Fruit fly (Drosophila melanogaster): ENCODE data around the gene CG14088.

Gene CG14088

DNA sequence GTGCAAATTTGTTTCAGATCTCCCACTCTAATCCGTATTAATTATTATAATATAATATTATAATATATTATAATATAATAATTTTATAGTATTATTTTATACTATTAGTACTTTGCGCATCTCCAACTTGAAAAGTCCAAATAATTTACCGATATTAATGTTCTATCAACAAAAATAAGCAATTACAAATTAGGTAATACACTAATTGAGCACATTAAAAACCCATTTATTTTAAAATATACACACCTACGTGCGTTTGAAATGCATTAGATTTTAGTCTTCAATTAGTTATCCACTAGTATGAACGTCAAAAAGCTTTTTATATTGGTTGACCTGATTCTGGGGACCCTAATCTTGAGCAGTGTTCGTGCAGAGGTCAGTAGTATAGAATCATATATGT is 34.4 kb downstream of the CG14088 start, which contains the start of gene CG33647:
CG33647 (plus strand) TSS at position 301 of the 400 bp plus-strand sequence.
- TF ChIP-seq CG12605 (GFP tag; IDR thresholded peaks at IDR 0.05) (no peak), CG34367 (tag; optimal IDR thresholded peaks at IDR 0.05) (no peak), Pif1A (GFP tag; optimal IDR thresholded peaks at IDR 0.05) (no peak), CG15710 (tag; optimal IDR thresholded peaks at IDR 0.05) (no peak), Snoo (tag; optimal IDR thresholded peaks at IDR 0.05) (no peak), CG13204 (GFP tag; optimal IDR thresholded peaks at IDR 0.05) (no peak), Ets98B (GFP tag; IDR thresholded peaks at IDR 0.05) (no peak), Pif1B (GFP tag; optimal IDR thresholded peaks at IDR 0.05) (no peak), EcR (GFP tag; optimal IDR thresholded peaks at IDR 0.05) (no peak), CG8159 (tag; optimal IDR thresholded peaks at IDR 0.05) (no peak), CG8301 (tag; optimal IDR thresholded peaks at IDR 0.05) (no peak), rn (GFP tag; IDR thresholded peaks at IDR 0.05) (no peak), CG10348 (GFP tag; IDR thresholded peaks at IDR 0.05) (no peak), gl (tag; optimal IDR thresholded peaks at IDR 0.05) (no peak), CG4496 (GFP tag; IDR thresholded peaks at IDR 0.05) (no peak), CG9948 (tag; optimal IDR thresholded peaks at IDR 0.05) (no peak), CG17806 (tag; optimal IDR thresholded peaks at IDR 0.05) (no peak), CG32121 (GFP tag; IDR thresholded peaks at IDR 0.05) (no peak), D1 (tag; optimal IDR thresholded peaks at IDR 0.05) (no peak)

DNA sequence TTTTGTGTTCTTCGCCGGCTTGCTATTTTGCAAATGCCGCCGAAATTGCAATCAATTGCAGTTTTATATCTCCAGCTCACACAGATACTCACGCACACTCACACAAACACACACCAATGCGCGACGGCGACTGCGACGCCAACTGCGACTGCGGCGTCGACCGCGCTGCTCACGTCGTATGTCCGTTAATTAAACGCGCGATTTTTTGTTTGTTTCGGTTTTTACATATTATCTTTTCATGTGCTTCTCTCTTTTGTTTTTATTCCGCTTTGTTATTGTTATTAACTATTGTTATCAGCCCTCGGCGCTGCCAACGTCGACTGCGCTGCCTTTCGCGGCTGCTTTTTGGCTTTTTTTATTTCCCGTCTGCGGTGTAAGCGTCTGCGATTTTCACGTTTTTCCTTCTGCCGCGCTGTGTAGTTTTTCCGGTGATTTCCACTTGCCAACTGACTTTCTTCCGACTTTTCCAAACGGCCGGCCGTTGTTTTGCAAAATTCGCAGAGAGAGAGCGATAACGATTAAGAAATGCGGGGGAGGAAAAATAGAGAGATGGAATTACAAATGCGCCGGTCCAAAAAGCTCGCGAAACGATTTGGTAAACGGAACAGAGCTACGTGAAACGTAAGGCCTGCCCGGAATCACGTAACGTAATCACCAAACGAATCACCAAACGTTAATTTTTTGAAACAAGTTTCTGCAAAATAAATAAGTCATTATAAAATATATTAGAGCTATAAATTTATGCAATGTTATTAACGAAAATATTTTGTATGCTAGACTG is 35.3 kb downstream of the CG14088 start, which contains the start of gene fz2:
fz2 (minus strand) TSS at position 452 of the 781 bp plus-strand sequence.
- TF ChIP-seq CG10348 (GFP tag; IDR thresholded peaks at IDR 0.05) (no peak), CG32121 (GFP tag; IDR thresholded peaks at IDR 0.05) (0 out of 2 replicates have a peak, but pooled peaks have one; percentile 32), CG4496 (GFP tag; IDR thresholded peaks at IDR 0.05) (peak; percentile 47; the same call in 1 of the 3 replicates), CG13204 (GFP tag; optimal IDR thresholded peaks at IDR 0.05) (no peak), CG17806 (tag; optimal IDR thresholded peaks at IDR 0.05) (no peak), gl (tag; optimal IDR thresholded peaks at IDR 0.05) (no peak), CG15710 (tag; optimal IDR thresholded peaks at IDR 0.05) (no peak)

DNA sequence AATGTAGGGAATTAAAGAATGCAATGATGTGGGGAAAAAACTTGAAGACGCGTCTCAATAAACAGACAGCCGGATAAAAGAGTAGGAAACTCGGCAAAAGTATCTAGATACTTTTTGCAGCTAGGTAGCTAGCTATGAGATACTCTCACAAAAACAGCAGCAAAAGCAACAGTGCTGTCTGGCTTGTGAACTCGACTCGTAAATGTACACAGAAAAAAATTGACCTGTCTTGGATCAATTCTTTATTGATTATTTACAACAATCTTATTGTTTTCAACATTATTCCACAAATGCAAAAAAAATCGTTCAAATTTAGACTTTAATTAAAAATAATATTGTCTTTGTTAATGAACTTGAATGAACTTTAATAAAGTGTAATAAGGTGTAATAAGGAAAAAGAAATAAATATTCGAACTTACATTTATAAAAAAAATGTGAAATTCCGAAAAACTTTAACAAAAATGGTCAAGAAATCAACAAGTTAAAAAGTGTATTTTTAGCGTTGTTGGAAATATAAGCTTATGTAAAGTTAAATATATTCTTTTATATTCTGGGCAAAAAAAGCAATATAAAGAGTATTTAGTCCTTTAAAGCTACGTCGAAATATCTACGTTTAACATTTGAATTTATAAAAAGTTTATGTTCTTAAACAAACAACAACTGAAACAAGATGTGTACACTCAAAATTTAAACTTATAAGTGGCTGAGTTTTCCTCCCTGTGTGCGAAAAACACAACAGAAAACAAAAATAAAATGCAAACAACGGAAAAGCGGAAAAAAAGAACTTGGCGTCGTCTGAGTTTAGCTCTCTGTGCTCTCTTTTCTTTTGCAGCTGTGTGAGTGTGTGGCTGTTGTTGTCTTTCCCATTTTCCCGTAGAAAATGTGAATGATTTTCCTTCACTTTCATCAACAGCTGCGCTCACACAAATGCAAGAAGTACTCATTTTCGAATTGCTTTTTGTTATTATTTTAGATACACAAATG is 36.4 kb downstream of the CG14088 start:
- TF ChIP-seq EcR (GFP tag; optimal IDR thresholded peaks at IDR 0.05) (no peak), Snoo (tag; optimal IDR thresholded peaks at IDR 0.05) (no peak), rn (GFP tag; IDR thresholded peaks at IDR 0.05) (0 out of 2 replicates have a peak, but pooled peaks have one; percentile 42), Pif1B (GFP tag; optimal IDR thresholded peaks at IDR 0.05) (no peak), CG12605 (GFP tag; IDR thresholded peaks at IDR 0.05) (peak; percentile 89), CG8159 (tag; optimal IDR thresholded peaks at IDR 0.05) (peak; percentile 11), CG8301 (tag; optimal IDR thresholded peaks at IDR 0.05) (peak; percentile 45), fd96Ca (GFP tag; IDR thresholded peaks at IDR 0.05) (peak; percentile 80), CG13204 (GFP tag; optimal IDR thresholded peaks at IDR 0.05) (peak; percentile 35), gl (tag; optimal IDR thresholded peaks at IDR 0.05) (peak; percentile 65), CG14655 (GFP tag; optimal IDR thresholded peaks at IDR 0.05) (peak; percentile 79), Ets98B (GFP tag; IDR thresholded peaks at IDR 0.05) (peak; percentile 87), CG10348 (GFP tag; IDR thresholded peaks at IDR 0.05) (no peak), CG17806 (tag; optimal IDR thresholded peaks at IDR 0.05) (no peak), CG15710 (tag; optimal IDR thresholded peaks at IDR 0.05) (peak; percentile 36), D1 (tag; optimal IDR thresholded peaks at IDR 0.05) (no peak), CG34367 (tag; optimal IDR thresholded peaks at IDR 0.05) (peak; percentile 46), CG4496 (GFP tag; IDR thresholded peaks at IDR 0.05) (peak; percentile 90), Pif1A (GFP tag; optimal IDR thresholded peaks at IDR 0.05) (no peak), CG32121 (GFP tag; IDR thresholded peaks at IDR 0.05) (peak; percentile 21; the same call in 1 of the 2 replicates), CG9948 (tag; optimal IDR thresholded peaks at IDR 0.05) (peak; percentile 26)

- no peak for TF ChIP-seq CG14655 (GFP tag; optimal IDR thresholded peaks at IDR 0.05)
- no peak for TF ChIP-seq gl (tag; optimal IDR thresholded peaks at IDR 0.05)
- TF ChIP-seq CG9948 (tag; optimal IDR thresholded peaks at IDR 0.05) = no peak
- no peak for TF ChIP-seq Pif1A (GFP tag; optimal IDR thresholded peaks at IDR 0.05)
- TF ChIP-seq D1 (tag; optimal IDR thresholded peaks at IDR 0.05) = no peak
- TF ChIP-seq CG10348 (GFP tag; IDR thresholded peaks at IDR 0.05) = no peak
- TF ChIP-seq CG15710 (tag; optimal IDR thresholded peaks at IDR 0.05) = no peak
- no peak for TF ChIP-seq rn (GFP tag; IDR thresholded peaks at IDR 0.05)
- no peak for TF ChIP-seq CG8159 (tag; optimal IDR thresholded peaks at IDR 0.05)
- no peak for TF ChIP-seq CG17806 (tag; optimal IDR thresholded peaks at IDR 0.05)
- no peak for TF ChIP-seq CG13204 (GFP tag; optimal IDR thresholded peaks at IDR 0.05)
- no peak for TF ChIP-seq CG32121 (GFP tag; IDR thresholded peaks at IDR 0.05)
- TF ChIP-seq fd96Ca (GFP tag; IDR thresholded peaks at IDR 0.05) = no peak
Measured at dm6 chr3L:19231608-19232007, 38.8 kb downstream of the CG14088 start.
